Fruit fly (Drosophila melanogaster) whole organism, embryonic: ENCODE results near the gene Cdc16.

ENCODE experiments used
- ATbp ChIP-seq: fragments of 200-800 bp; sonication (Bioruptor generic); optimal IDR thresholded peaks from 2 replicates; lab custom pipeline; 2017; ENCODE audit warnings: missing biosample characterization, mild to moderate bottlenecking, missing genetic modification characterization, missing genetic modification reagents
- Awh ChIP-seq: fragments of 200-800 bp; sonication (Bioruptor generic); IDR thresholded peaks from 2 replicates; pipeline ENCODE4, ENCODE4 v1.3.6; 2022; ENCODE audit warnings: missing biosample characterization, missing genetic modification characterization
- CG10462 ChIP-seq: fragments of 200-800 bp; sonication (Bioruptor generic); optimal IDR thresholded peaks from 2 replicates; lab custom pipeline; 2016; ENCODE audit warnings: missing biosample characterization, missing genetic modification characterization
- CG10959 ChIP-seq: fragments of 200-800 bp; sonication (Bioruptor generic); IDR thresholded peaks from 2 replicates; pipeline ENCODE4 v1.3.6; 2022; ENCODE audit warnings: missing biosample characterization, missing genetic modification characterization
- CG12155 ChIP-seq: fragments of 200-800 bp; sonication (Bioruptor generic); optimal IDR thresholded peaks from 3 replicates; lab custom pipeline; 2016; ENCODE audit warnings: missing biosample characterization, missing genetic modification characterization
- CG1529 ChIP-seq: fragments of 200-800 bp; sonication (Bioruptor generic); optimal IDR thresholded peaks from 3 replicates; lab custom pipeline; 2018; ENCODE audit warnings: missing biosample characterization, missing genetic modification characterization
- CG16813 ChIP-seq: fragments of 200-800 bp; sonication (Bioruptor generic); IDR thresholded peaks from 3 replicates; pipeline ENCODE4 v1.3.6; 2022; ENCODE audit warnings: missing biosample characterization, missing genetic modification characterization; ENCODE audit not compliant: partially characterized antibody
- CG1792 ChIP-seq: fragments of 200-800 bp; sonication (Bioruptor generic); optimal IDR thresholded peaks from 2 replicates; lab custom pipeline; 2016; ENCODE audit warnings: missing biosample characterization, missing genetic modification characterization
- CG2116 ChIP-seq: fragments of 200-800 bp; sonication (Bioruptor generic); optimal IDR thresholded peaks from 3 replicates; lab custom pipeline; 2018; ENCODE audit warnings: missing biosample characterization, mild to moderate bottlenecking, missing genetic modification characterization
- CG31224 ChIP-seq: fragments of 200-800 bp; sonication (Bioruptor generic); IDR thresholded peaks from 2 replicates; pipeline ENCODE4 v1.3.6; 2022; ENCODE audit warnings: missing biosample characterization, missing genetic modification characterization
- CG31388 ChIP-seq: fragments of 200-800 bp; sonication (Bioruptor generic); optimal IDR thresholded peaks from 2 replicates; lab custom pipeline; 2016; ENCODE audit warnings: missing biosample characterization, missing genetic modification characterization
- CG34224 ChIP-seq: fragments of 200-800 bp; sonication (Bioruptor generic); IDR thresholded peaks from 3 replicates; pipeline ENCODE4 v1.3.6; 2022; ENCODE audit warnings: missing biosample characterization, missing genetic modification characterization; ENCODE audit not compliant: partially characterized antibody
- CG7556 ChIP-seq: fragments of 200-800 bp; sonication (Bioruptor generic); optimal IDR thresholded peaks from 2 replicates; lab custom pipeline; 2017; ENCODE audit warnings: missing biosample characterization, mild to moderate bottlenecking, missing genetic modification characterization
- CG8388 ChIP-seq: fragments of 200-800 bp; sonication (Bioruptor generic); optimal IDR thresholded peaks from 2 replicates; lab custom pipeline; 2019; ENCODE audit warnings: missing biosample characterization, mild to moderate bottlenecking, missing genetic modification characterization, moderate library complexity
- CTCF ChIP-seq: fragments of 200-800 bp; sonication (Bioruptor generic); optimal IDR thresholded peaks from 2 replicates; lab custom pipeline; 2017; ENCODE audit warnings: missing biosample characterization, mild to moderate bottlenecking, missing genetic modification characterization, moderate library complexity
- Doc2 ChIP-seq: fragments of 200-800 bp; sonication (Bioruptor generic); IDR thresholded peaks from 2 replicates; pipeline ENCODE4 v1.3.6; 2022; ENCODE audit warnings: missing biosample characterization, missing genetic modification characterization
- E2f1 ChIP-seq: fragments of 200-800 bp; sonication (Bioruptor generic); IDR thresholded peaks from 2 replicates; pipeline ENCODE4 v1.3.6; 2022; ENCODE audit warnings: missing biosample characterization, missing genetic modification characterization
- Hr51 ChIP-seq, 2 experiments: fragments of 200-800 bp; sonication (Bioruptor generic); optimal IDR thresholded peaks; 2 replicates in 1 of 2; 3 replicates in 1 of 2; lab custom pipeline; 2016 to 2018; ENCODE audit warnings: missing biosample characterization in 2 of 2, missing genetic modification characterization in 2 of 2, mild to moderate bottlenecking in 1 of 2, moderate library complexity in 1 of 2
- Lhr ChIP-seq: fragments of 200-800 bp; sonication (Bioruptor generic); optimal IDR thresholded peaks from 3 replicates; lab custom pipeline; 2017; ENCODE audit warnings: mild to moderate bottlenecking, missing biosample characterization, missing genetic modification reagents, missing genetic modification characterization
- Oaz ChIP-seq: fragments of 200-800 bp; sonication (Bioruptor generic); IDR thresholded peaks from 2 replicates; pipeline ENCODE4 v1.3.6; 2022; ENCODE audit warnings: missing biosample characterization, missing genetic modification characterization
- Sry-δ ChIP-seq: fragments of 200-800 bp; sonication (Bioruptor generic); optimal IDR thresholded peaks from 2 replicates; lab custom pipeline; 2016; ENCODE audit warnings: missing biosample characterization, missing genetic modification characterization
- YL-1 ChIP-seq: fragments of 200-800 bp; sonication (Bioruptor generic); optimal IDR thresholded peaks from 3 replicates; lab custom pipeline; 2017; ENCODE audit warnings: missing biosample characterization, mild to moderate bottlenecking, missing genetic modification characterization
- al ChIP-seq: fragments of 200-800 bp; sonication (Bioruptor generic); IDR thresholded peaks from 2 replicates; pipeline ENCODE4 v1.3.6; 2022; ENCODE audit warnings: missing biosample characterization, missing genetic modification characterization
- ase ChIP-seq: fragments of 200-800 bp; sonication (Bioruptor generic); IDR thresholded peaks from 3 replicates; pipeline ENCODE4 v1.3.6; 2022; ENCODE audit warnings: missing biosample characterization, missing genetic modification characterization
- bsh ChIP-seq, 2 experiments: fragments of 200-800 bp; sonication (Bioruptor generic); optimal IDR thresholded peaks; 2 replicates each; lab custom pipeline; 2017 to 2018; ENCODE audit warnings: mild to moderate bottlenecking in 2 of 2, missing biosample characterization in 2 of 2, missing genetic modification characterization in 2 of 2, moderate library complexity in 1 of 2
- cg ChIP-seq: fragments of 200-800 bp; sonication (Bioruptor generic); optimal IDR thresholded peaks from 3 replicates; lab custom pipeline; 2019; ENCODE audit warnings: missing biosample characterization, mild to moderate bottlenecking, missing genetic modification characterization, moderate library complexity
- chinmo ChIP-seq: fragments of 200-800 bp; sonication (Bioruptor generic); IDR thresholded peaks from 4 replicates; pipeline ENCODE4 v1.3.6; 2022; ENCODE audit warnings: missing biosample characterization, missing genetic modification characterization; ENCODE audit not compliant: partially characterized antibody
- chm ChIP-seq: fragments of 200-800 bp; sonication (Bioruptor generic); IDR thresholded peaks from 2 replicates; pipeline ENCODE4 v1.3.6; 2022; ENCODE audit warnings: missing biosample characterization, missing genetic modification characterization
- dmrt99B ChIP-seq: fragments of 200-800 bp; sonication (Bioruptor generic); optimal IDR thresholded peaks from 2 replicates; lab custom pipeline; 2018; ENCODE audit warnings: missing biosample characterization, mild to moderate bottlenecking, missing genetic modification characterization, moderate library complexity
- dpn ChIP-seq, 2 experiments: fragments of 200-800 bp; sonication (Bioruptor generic); optimal IDR thresholded peaks; 3 replicates each; lab custom pipeline; 2016; ENCODE audit warnings: missing biosample characterization in 2 of 2, missing genetic modification characterization in 2 of 2
- esg ChIP-seq: fragments of 200-800 bp; sonication (Bioruptor generic); conservative IDR thresholded peaks from 2 replicates; pipeline ENCODE4 v1.3.6; 2022; ENCODE audit warnings: missing biosample characterization, missing genetic modification characterization
- exex ChIP-seq: fragments of 200-800 bp; sonication (Bioruptor generic); optimal IDR thresholded peaks from 4 replicates; lab custom pipeline; 2018; ENCODE audit warnings: missing biosample characterization, mild to moderate bottlenecking, missing genetic modification characterization, moderate library complexity
- eyg ChIP-seq: fragments of 200-800 bp; sonication (Bioruptor generic); optimal IDR thresholded peaks from 3 replicates; lab custom pipeline; 2016; ENCODE audit warnings: missing biosample characterization, missing genetic modification characterization
- fd102C ChIP-seq: fragments of 200-800 bp; sonication (Bioruptor generic); optimal IDR thresholded peaks from 2 replicates; lab custom pipeline; 2018; ENCODE audit warnings: missing biosample characterization, mild to moderate bottlenecking, missing genetic modification characterization, moderate library complexity
- gce ChIP-seq: fragments of 200-800 bp; sonication (Bioruptor generic); IDR thresholded peaks from 3 replicates; pipeline ENCODE4 v1.3.6; 2022; ENCODE audit warnings: missing biosample characterization, missing genetic modification characterization
- gcm ChIP-seq: fragments of 200-800 bp; sonication (Bioruptor generic); optimal IDR thresholded peaks from 2 replicates; lab custom pipeline; 2019; ENCODE audit warnings: missing biosample characterization, mild to moderate bottlenecking, missing genetic modification characterization, moderate library complexity
- gsb-n ChIP-seq: fragments of 200-800 bp; sonication (Bioruptor generic); optimal IDR thresholded peaks from 3 replicates; lab custom pipeline; 2018; ENCODE audit warnings: missing biosample characterization, mild to moderate bottlenecking, missing genetic modification characterization
- hkb ChIP-seq, 2 experiments: fragments of 200-800 bp in 1 of 2; fragments of >200 bp in 1 of 2; sonication (Bioruptor generic) in 1 of 2; IDR thresholded peaks in 1 of 2; optimal IDR thresholded peaks in 1 of 2; 2 replicates each; pipeline versions ENCODE4 v1.3.6 to Lab custom; 2017 to 2022; ENCODE audit warnings: missing biosample characterization in 1 of 2, missing genetic modification characterization in 1 of 2
- jumu ChIP-seq: fragments of 200-800 bp; sonication (Bioruptor generic); optimal IDR thresholded peaks from 3 replicates; lab custom pipeline; 2016; ENCODE audit warnings: missing biosample characterization, missing genetic modification characterization
- lbe ChIP-seq: fragments of 200-800 bp; sonication (Bioruptor generic); optimal IDR thresholded peaks from 2 replicates; lab custom pipeline; 2016; ENCODE audit warnings: missing biosample characterization, mild to moderate bottlenecking, missing genetic modification characterization
- lilli ChIP-seq: fragments of 200-800 bp; sonication (Bioruptor generic); optimal IDR thresholded peaks from 3 replicates; lab custom pipeline; 2016; ENCODE audit warnings: missing biosample characterization, missing genetic modification characterization
- mirr ChIP-seq: fragments of 200-800 bp; sonication (Bioruptor generic); optimal IDR thresholded peaks from 3 replicates; lab custom pipeline; 2018; ENCODE audit warnings: missing biosample characterization, mild to moderate bottlenecking, missing genetic modification characterization
- nmo ChIP-seq: fragments of 200-800 bp; sonication (Bioruptor generic); optimal IDR thresholded peaks from 2 replicates; lab custom pipeline; 2018; ENCODE audit warnings: missing biosample characterization, mild to moderate bottlenecking, missing genetic modification characterization, moderate library complexity
- phol ChIP-seq: fragments of 200-800 bp; sonication (Bioruptor generic); optimal IDR thresholded peaks from 3 replicates; lab custom pipeline; 2018; ENCODE audit warnings: missing biosample characterization, mild to moderate bottlenecking, missing genetic modification characterization, moderate library complexity
- prd ChIP-seq, 3 experiments: fragments of >200 bp in 2 of 3; fragments of 200-800 bp in 1 of 3; sonication (Bioruptor generic) in 1 of 3; optimal IDR thresholded peaks in 2 of 3; IDR thresholded peaks in 1 of 3; 2 replicates in 2 of 3; 3 replicates in 1 of 3; pipeline versions ENCODE4 v1.3.6 to Lab custom; 2017 to 2022; ENCODE audit warnings: missing biosample characterization in 1 of 3, missing genetic modification characterization in 1 of 3
- psq ChIP-seq: fragments of 200-800 bp; sonication (Bioruptor generic); optimal IDR thresholded peaks from 2 replicates; lab custom pipeline; 2017; ENCODE audit warnings: missing biosample characterization, missing genetic modification characterization
- tin ChIP-seq: fragments of 200-800 bp; sonication (Bioruptor generic); optimal IDR thresholded peaks from 3 replicates; lab custom pipeline; 2016; ENCODE audit warnings: missing biosample characterization, missing genetic modification characterization
- z ChIP-seq: fragments of 200-800 bp; sonication (Bioruptor generic); IDR thresholded peaks from 3 replicates; pipeline ENCODE4 v1.3.6; 2022; ENCODE audit warnings: missing biosample characterization, missing genetic modification characterization

The Cdc16 gene

dm6 chr3R:23293066-23293777 lies 12.2 kb downstream of the Cdc16 start (continued):
- TF ChIP-seq prd (optimal IDR thresholded peaks at IDR 0.05; lab: Kevin White, UChicago) (no peak), prd (GFP tag; IDR thresholded peaks at IDR 0.05; lab: Robert Waterston, UW) (peak; percentile 79; the same call in 2 of the 3 replicates), al (no peak), CG10462 (GFP tag; lab: Kevin White, UChicago) (no peak), CG31224 (GFP tag; lab: Robert Waterston, UW) (no peak), CG8388 (GFP tag; lab: Kevin White, UChicago) (peak; percentile 72), Lhr (no peak), chm (GFP tag; lab: Robert Waterston, UW) (peak; percentile 26; the same call in 1 of the 2 replicates), CG7556 (peak; percentile 49), gsb-n (tag; lab: Kevin White, UChicago) (peak; percentile 42), bsh (GFP tag; optimal IDR thresholded peaks at IDR 0.05; lab: Kevin White, UChicago) (peak; percentile 60 to 81), Oaz (peak; percentile 15; the same call in 1 of the 2 replicates), jumu (GFP tag; lab: Kevin White, UChicago) (no peak), phol (tag; lab: Kevin White, UChicago) (peak; percentile 43), CG12155 (GFP tag; lab: Kevin White, UChicago) (peak; percentile 15), eyg (GFP tag; lab: Kevin White, UChicago) (no peak), CG16813 (GFP tag; lab: Robert Waterston, UW) (no peak), dmrt99B (tag; lab: Kevin White, UChicago) (peak; percentile 63), CG34224 (peak; percentile 26; the same call in 1 of the 3 replicates), CG1792 (no peak), nmo (peak; percentile 40), fd102C (no peak), CG31388 (GFP tag; lab: Kevin White, UChicago) (peak; percentile 14), psq (GFP tag; lab: Kevin White, UChicago) (no peak), Doc2 (GFP tag; lab: Robert Waterston, UW) (no peak), Sry-δ (no peak), hkb (optimal IDR thresholded peaks at IDR 0.05; lab: Kevin White, UChicago) (no peak), hkb (GFP tag; IDR thresholded peaks at IDR 0.05; lab: Robert Waterston, UW) (peak; percentile 78), tin (peak; percentile 33), chinmo (peak; percentile 87; the same call in 2 of the 4 replicates), CTCF (GFP tag; lab: Kevin White, UChicago) (no peak), ATbp (GFP tag; lab: Kevin White, UChicago) (peak; percentile 60), gcm (peak; percentile 47), E2f1 (GFP tag; lab: Robert Waterston, UW) (peak; percentile 59), cg (GFP tag; lab: Kevin White, UChicago) (peak; percentile 98), YL-1 (GFP tag; lab: Kevin White, UChicago) (no peak), lilli (GFP tag; lab: Kevin White, UChicago) (peak; percentile 37), mirr (GFP tag; lab: Kevin White, UChicago) (peak; percentile 76), dpn (GFP tag; optimal IDR thresholded peaks at IDR 0.05; lab: Kevin White, UChicago) (peak in 1 of 2 experiments; percentile 19), CG1529 (peak; percentile 41), ase (peak; percentile 49; the same call in 2 of the 3 replicates), lbe (GFP tag; lab: Kevin White, UChicago) (peak; percentile 40), esg (GFP tag; lab: Robert Waterston, UW) (no peak; the same call in 1 of the 2 replicates), CG2116 (GFP tag; lab: Kevin White, UChicago) (peak; percentile 19), Hr51 (GFP tag; optimal IDR thresholded peaks at IDR 0.05; lab: Kevin White, UChicago) (no peak), CG10959 (peak; percentile 63), exex (tag; lab: Kevin White, UChicago) (peak; percentile 29), z (GFP tag; lab: Robert Waterston, UW) (0 out of 3 replicates have a peak, but pooled peaks have one; percentile 48), gce (GFP tag; lab: Robert Waterston, UW) (0 out of 3 replicates have a peak, but pooled peaks have one; percentile 28), Awh (GFP tag; lab: Robert Waterston, UW) (peak; percentile 16; the same call in 1 of the 2 replicates)
